Fruit fly (Drosophila melanogaster) whole organism, embryonic: ENCODE results near the gene Tyler.

Source experiments
- ATbp ChIP-seq: fragments of 200-800 bp; sonication (Bioruptor generic); optimal IDR thresholded peaks from 2 replicates; lab custom pipeline; 2017; ENCODE audit warnings: missing biosample characterization, mild to moderate bottlenecking, missing genetic modification characterization, missing genetic modification reagents
- Bteb2 ChIP-seq: fragments of 200-800 bp; sonication (Bioruptor generic); optimal IDR thresholded peaks from 2 replicates; lab custom pipeline; 2016; ENCODE audit warnings: missing biosample characterization, missing genetic modification characterization
- CG11247 ChIP-seq: fragments of 200-800 bp; sonication (Bioruptor generic); IDR thresholded peaks from 2 replicates; pipeline ENCODE4 v1.3.6; 2022; ENCODE audit warnings: missing biosample characterization, missing genetic modification characterization
- CG11695 ChIP-seq: fragments of 200-800 bp; sonication (Bioruptor generic); IDR thresholded peaks from 3 replicates; pipeline ENCODE4 v1.3.6; 2022; ENCODE audit warnings: missing biosample characterization, missing genetic modification characterization
- CG2202 ChIP-seq: fragments of 200-800 bp; sonication (Bioruptor generic); optimal IDR thresholded peaks from 2 replicates; lab custom pipeline; 2018; ENCODE audit warnings: missing biosample characterization, mild to moderate bottlenecking, missing genetic modification characterization
- CG3065 ChIP-seq: fragments of 200-800 bp; sonication (Bioruptor generic); optimal IDR thresholded peaks from 2 replicates; lab custom pipeline; 2016; ENCODE audit warnings: missing biosample characterization, missing genetic modification characterization
- CG4424 ChIP-seq: fragments of 200-800 bp; sonication (Bioruptor generic); optimal IDR thresholded peaks from 3 replicates; lab custom pipeline; 2016; ENCODE audit warnings: missing biosample characterization, missing genetic modification characterization
- CG6175 ChIP-seq: fragments of 200-800 bp; sonication (Bioruptor generic); IDR thresholded peaks from 3 replicates; pipeline ENCODE4 v1.3.6; 2022; ENCODE audit warnings: missing biosample characterization, missing genetic modification characterization
- CG6765 ChIP-seq: fragments of 200-800 bp; sonication (Bioruptor generic); optimal IDR thresholded peaks from 3 replicates; lab custom pipeline; 2017; ENCODE audit warnings: missing biosample characterization, mild to moderate bottlenecking, missing genetic modification characterization
- CG7357 ChIP-seq: fragments of 200-800 bp; sonication (Bioruptor generic); IDR thresholded peaks from 3 replicates; pipeline ENCODE4 v1.3.6; 2022; ENCODE audit warnings: missing biosample characterization, missing genetic modification characterization
- CG7839 ChIP-seq: fragments of 200-800 bp; sonication (Bioruptor generic); optimal IDR thresholded peaks from 3 replicates; lab custom pipeline; 2018; ENCODE audit warnings: missing biosample characterization, mild to moderate bottlenecking, missing genetic modification characterization, moderate library complexity
- CG7963 ChIP-seq: fragments of 200-800 bp; sonication (Bioruptor generic); IDR thresholded peaks from 3 replicates; pipeline ENCODE4 v1.3.6; 2022; ENCODE audit warnings: missing biosample characterization, missing genetic modification characterization; ENCODE audit not compliant: partially characterized antibody
- CG8281 ChIP-seq: fragments of 200-800 bp; sonication (Bioruptor generic); optimal IDR thresholded peaks from 2 replicates; lab custom pipeline; 2018; ENCODE audit warnings: missing biosample characterization, mild to moderate bottlenecking, missing genetic modification characterization, moderate library complexity
- CG8388 ChIP-seq: fragments of 200-800 bp; sonication (Bioruptor generic); optimal IDR thresholded peaks from 2 replicates; lab custom pipeline; 2019; ENCODE audit warnings: missing biosample characterization, mild to moderate bottlenecking, missing genetic modification characterization, moderate library complexity
- Dbx ChIP-seq: fragments of 200-800 bp; sonication (Bioruptor generic); IDR thresholded peaks from 3 replicates; pipeline ENCODE4 v1.3.6; 2022; ENCODE audit warnings: missing biosample characterization, missing genetic modification characterization
- HLHmδ ChIP-seq: fragments of 200-800 bp; sonication (Bioruptor generic); optimal IDR thresholded peaks from 2 replicates; lab custom pipeline; 2018; ENCODE audit warnings: missing biosample characterization, mild to moderate bottlenecking, missing genetic modification characterization, moderate library complexity
- HmgZ ChIP-seq: fragments of 200-800 bp; sonication (Bioruptor generic); optimal IDR thresholded peaks from 2 replicates; lab custom pipeline; 2018; ENCODE audit warnings: missing biosample characterization, mild to moderate bottlenecking, missing genetic modification characterization
- Hmx ChIP-seq: fragments of 200-800 bp; sonication (Bioruptor generic); optimal IDR thresholded peaks from 2 replicates; lab custom pipeline; 2016; ENCODE audit warnings: missing biosample characterization, missing genetic modification characterization
- Hr78 ChIP-seq, 2 experiments: fragments of 200-800 bp in 1 of 2; fragments of >200 bp in 1 of 2; sonication (Bioruptor generic) in 1 of 2; optimal IDR thresholded peaks; 2 replicates each; lab custom pipeline; 2017 to 2019; ENCODE audit warnings: missing biosample characterization in 2 of 2, missing genetic modification characterization in 2 of 2, mild to moderate bottlenecking in 1 of 2, moderate library complexity in 1 of 2
- MESR4 ChIP-seq: fragments of 200-800 bp; sonication (Bioruptor generic); optimal IDR thresholded peaks from 2 replicates; lab custom pipeline; 2018; ENCODE audit warnings: missing biosample characterization, mild to moderate bottlenecking, missing genetic modification characterization, moderate library complexity
- Mad ChIP-seq: fragments of 200-800 bp; sonication (Bioruptor generic); optimal IDR thresholded peaks from 2 replicates; lab custom pipeline; 2016; ENCODE audit warnings: missing biosample characterization, missing genetic modification characterization
- NC2β ChIP-seq: fragments of 200-800 bp; sonication (Bioruptor generic); optimal IDR thresholded peaks from 2 replicates; lab custom pipeline; 2016; ENCODE audit warnings: missing biosample characterization, missing genetic modification characterization
- Neu2 ChIP-seq: fragments of 200-800 bp; sonication (Bioruptor generic); optimal IDR thresholded peaks from 3 replicates; lab custom pipeline; 2016; ENCODE audit warnings: missing biosample characterization, missing genetic modification characterization, borderline replicate concordance
- Rx ChIP-seq: fragments of 200-800 bp; sonication (Bioruptor generic); IDR thresholded peaks from 2 replicates; pipeline ENCODE4 v1.3.6; 2022; ENCODE audit warnings: missing biosample characterization, missing genetic modification characterization
- Side ChIP-seq: fragments of 200-800 bp; sonication (Bioruptor generic); optimal IDR thresholded peaks from 2 replicates; lab custom pipeline; 2016; ENCODE audit warnings: missing biosample characterization, missing genetic modification characterization
- Six4 ChIP-seq: fragments of 200-800 bp; sonication (Bioruptor generic); optimal IDR thresholded peaks from 2 replicates; lab custom pipeline; 2016; ENCODE audit warnings: missing biosample characterization, missing genetic modification characterization
- Trl ChIP-seq, 3 experiments: fragments of >200 bp in 2 of 3; fragments of 200-800 bp in 1 of 3; sonication (Bioruptor generic) in 1 of 3; optimal IDR thresholded peaks; 2 replicates in 1 of 3; 3 replicates in 2 of 3; lab custom pipeline; 2016 to 2017; ENCODE audit warnings: missing biosample characterization in 1 of 3, missing genetic modification characterization in 1 of 3
- aop ChIP-seq: fragments of 200-800 bp; sonication (Bioruptor generic); IDR thresholded peaks from 2 replicates; pipeline ENCODE4 v1.3.6; 2022; ENCODE audit warnings: missing biosample characterization, missing genetic modification characterization
- cato ChIP-seq: fragments of 200-800 bp; sonication (Bioruptor generic); optimal IDR thresholded peaks from 2 replicates; lab custom pipeline; 2016; ENCODE audit warnings: missing biosample characterization, missing genetic modification characterization, borderline replicate concordance
- cg ChIP-seq: fragments of 200-800 bp; sonication (Bioruptor generic); optimal IDR thresholded peaks from 3 replicates; lab custom pipeline; 2019; ENCODE audit warnings: missing biosample characterization, mild to moderate bottlenecking, missing genetic modification characterization, moderate library complexity
- ci ChIP-seq: fragments of 200-800 bp; sonication (Bioruptor generic); IDR thresholded peaks from 3 replicates; pipeline ENCODE4 v1.3.6; 2022; ENCODE audit warnings: missing biosample characterization, missing genetic modification characterization
- corto ChIP-seq: fragments of 200-800 bp; sonication (Bioruptor generic); optimal IDR thresholded peaks from 2 replicates; lab custom pipeline; 2016; ENCODE audit warnings: missing biosample characterization, mild to moderate bottlenecking, missing genetic modification characterization, moderate library complexity
- crp ChIP-seq, 2 experiments: fragments of 200-800 bp; sonication (Bioruptor generic); optimal IDR thresholded peaks; 2 replicates in 1 of 2; 3 replicates in 1 of 2; lab custom pipeline; 2017; ENCODE audit warnings: missing biosample characterization in 2 of 2, missing genetic modification characterization in 2 of 2, mild to moderate bottlenecking in 1 of 2, moderate library complexity in 1 of 2
- exex ChIP-seq: fragments of 200-800 bp; sonication (Bioruptor generic); optimal IDR thresholded peaks from 4 replicates; lab custom pipeline; 2018; ENCODE audit warnings: missing biosample characterization, mild to moderate bottlenecking, missing genetic modification characterization, moderate library complexity
- fd102C ChIP-seq: fragments of 200-800 bp; sonication (Bioruptor generic); optimal IDR thresholded peaks from 2 replicates; lab custom pipeline; 2018; ENCODE audit warnings: missing biosample characterization, mild to moderate bottlenecking, missing genetic modification characterization, moderate library complexity
- gcm2 ChIP-seq: fragments of 200-800 bp; sonication (Bioruptor generic); optimal IDR thresholded peaks from 2 replicates; lab custom pipeline; 2016; ENCODE audit warnings: missing biosample characterization, missing genetic modification characterization
- jing ChIP-seq: fragments of 200-800 bp; sonication (Bioruptor generic); optimal IDR thresholded peaks from 2 replicates; lab custom pipeline; 2018; ENCODE audit warnings: missing biosample characterization, mild to moderate bottlenecking, missing genetic modification characterization
- jumu ChIP-seq: fragments of 200-800 bp; sonication (Bioruptor generic); optimal IDR thresholded peaks from 3 replicates; lab custom pipeline; 2016; ENCODE audit warnings: missing biosample characterization, missing genetic modification characterization
- lbe ChIP-seq: fragments of 200-800 bp; sonication (Bioruptor generic); optimal IDR thresholded peaks from 2 replicates; lab custom pipeline; 2016; ENCODE audit warnings: missing biosample characterization, mild to moderate bottlenecking, missing genetic modification characterization
- onecut ChIP-seq: fragments of 200-800 bp; sonication (Bioruptor generic); IDR thresholded peaks from 2 replicates; pipeline ENCODE4 v1.3.6; 2022; ENCODE audit warnings: missing biosample characterization, missing genetic modification characterization
- ranshi ChIP-seq: fragments of 200-800 bp; sonication (Bioruptor generic); IDR thresholded peaks from 2 replicates; pipeline ENCODE4 v1.3.6; 2022; ENCODE audit warnings: missing biosample characterization, missing genetic modification characterization
- sima ChIP-seq: fragments of 200-800 bp; sonication (Bioruptor generic); optimal IDR thresholded peaks from 2 replicates; lab custom pipeline; 2016; ENCODE audit warnings: missing biosample characterization, missing genetic modification characterization
- trem ChIP-seq: fragments of 200-800 bp; optimal IDR thresholded peaks from 3 replicates; lab custom pipeline; 2019; ENCODE audit warnings: missing biosample characterization, mild to moderate bottlenecking, missing genetic modification characterization, moderate library complexity
- unc-4 ChIP-seq: fragments of 200-800 bp; sonication (Bioruptor generic); IDR thresholded peaks from 2 replicates; pipeline ENCODE4 v1.3.6; 2022; ENCODE audit warnings: missing biosample characterization, missing genetic modification characterization; ENCODE audit not compliant: partially characterized antibody
- vfl ChIP-seq: fragments of 200-800 bp; sonication (Bioruptor generic); optimal IDR thresholded peaks from 2 replicates; lab custom pipeline; 2016; ENCODE audit warnings: missing biosample characterization, missing genetic modification characterization
- yki ChIP-seq: fragments of >200 bp; optimal IDR thresholded peaks from 3 replicates; lab custom pipeline; 2018

Tyler gene

dm6 chrX:19651757-19652419 is 40.6 kb downstream of the Tyler start, which contains the start of the genes Ranbp21 and Elys (continued):
- TF ChIP-seq HLHmδ (GFP tag; lab: Kevin White, UChicago) (no peak), CG6765 (GFP tag; lab: Kevin White, UChicago) (no peak), Bteb2 (GFP tag; lab: Kevin White, UChicago) (peak; percentile 30), sima (GFP tag; lab: Kevin White, UChicago) (no peak), gcm2 (GFP tag; lab: Kevin White, UChicago) (no peak)
- TF ChIP-seq, all 482 proteins: peak for 228

- TF ChIP-seq corto (GFP tag; lab: Kevin White, UChicago) (no peak), ci (GFP tag; lab: Robert Waterston, UW) (peak; percentile 58; the same call in 2 of the 3 replicates), jumu (peak; percentile 6), jing (no peak), MESR4 (GFP tag; lab: Kevin White, UChicago) (no peak), CG4424 (GFP tag; lab: Kevin White, UChicago) (no peak), Hr78 (GFP tag; optimal IDR thresholded peaks at IDR 0.05; lab: Kevin White, UChicago) (peak in 1 of 2 experiments; percentile 97), lbe (no peak), Six4 (GFP tag; lab: Kevin White, UChicago) (no peak), vfl (GFP tag; lab: Kevin White, UChicago) (no peak), CG2202 (tag; lab: Kevin White, UChicago) (no peak), HmgZ (tag; lab: Kevin White, UChicago) (peak; percentile 3), Bteb2 (GFP tag; lab: Kevin White, UChicago) (no peak), fd102C (GFP tag; lab: Kevin White, UChicago) (no peak), CG11247 (GFP tag; lab: Robert Waterston, UW) (no peak), onecut (0 out of 2 replicates have a peak, but pooled peaks have one; percentile 9), CG11695 (no peak), trem (tag; lab: Kevin White, UChicago) (no peak), Dbx (GFP tag; lab: Robert Waterston, UW) (0 out of 3 replicates have a peak, but pooled peaks have one; percentile 29), CG7963 (GFP tag; lab: Robert Waterston, UW) (no peak), unc-4 (GFP tag; lab: Robert Waterston, UW) (peak; percentile 40; the same call in 1 of the 2 replicates), ranshi (GFP tag; lab: Robert Waterston, UW) (no peak), CG8388 (GFP tag; lab: Kevin White, UChicago) (no peak), yki (no peak), ATbp (GFP tag; lab: Kevin White, UChicago) (no peak), CG8281 (tag; lab: Kevin White, UChicago) (no peak), NC2β (GFP tag; lab: Kevin White, UChicago) (no peak), crp (GFP tag; optimal IDR thresholded peaks at IDR 0.05; lab: Kevin White, UChicago) (no peak), Trl (optimal IDR thresholded peaks at IDR 0.05; lab: Kevin White, UChicago) (peak; percentile 74 to 83), Trl (GFP tag; optimal IDR thresholded peaks at IDR 0.05; lab: Kevin White, UChicago) (no peak), CG6175 (GFP tag; lab: Robert Waterston, UW) (peak; percentile 48; the same call in 1 of the 3 replicates), Side (no peak), cato (GFP tag; lab: Kevin White, UChicago) (no peak), Neu2 (GFP tag; lab: Kevin White, UChicago) (no peak), CG3065 (GFP tag; lab: Kevin White, UChicago) (no peak), cg (GFP tag; lab: Kevin White, UChicago) (peak; percentile 67), CG7839 (tag; lab: Kevin White, UChicago) (no peak), Mad (GFP tag; lab: Kevin White, UChicago) (no peak), Rx (GFP tag; lab: Robert Waterston, UW) (no peak), CG7357 (no peak), exex (no peak), Hmx (no peak), aop (GFP tag; lab: Robert Waterston, UW) (no peak)
Observed at dm6 chrX:19662583-19663195, 51.4 kb downstream of the Tyler start.
